Worm (Caenorhabditis elegans) whole organism, L2 larva: ENCODE results near the gene R07E4.5.

Experiments used
- F13H6.1 ChIP-seq: sonication (generic microtip); optimal IDR thresholded peaks from 2 replicates; lab custom pipeline; 2016; ENCODE audit warnings: missing genetic modification characterization, missing compliant biosample characterization
- ceh-82 ChIP-seq: fragments of 150-350 bp; optimal IDR thresholded peaks from 2 replicates; lab custom pipeline; 2014; ENCODE audit warnings: missing biosample characterization, missing genetic modification characterization
- dmd-4 ChIP-seq: sonication (generic microtip); optimal IDR thresholded peaks from 2 replicates; lab custom pipeline; 2017; ENCODE audit warnings: missing biosample characterization, missing genetic modification characterization
- nhr-12 ChIP-seq: fragments of 150-350 bp; optimal IDR thresholded peaks from 2 replicates; lab custom pipeline; 2014; ENCODE audit warnings: missing biosample characterization, missing genetic modification characterization
- nhr-23 ChIP-seq: fragments of 150-350 bp; optimal IDR thresholded peaks from 2 replicates; lab custom pipeline; 2014; ENCODE audit warnings: missing biosample characterization, missing genetic modification reagents, missing genetic modification characterization
- snpc-4 ChIP-seq: fragments of 150-350 bp; optimal IDR thresholded peaks from 2 replicates; lab custom pipeline; 2014; ENCODE audit warnings: missing biosample characterization, missing genetic modification characterization
- unc-55 ChIP-seq: fragments of 150-350 bp; sonication (generic microtip); optimal IDR thresholded peaks from 3 replicates; lab custom pipeline; 2014; ENCODE audit warnings: missing biosample characterization, missing genetic modification reagents, missing genetic modification characterization
- ztf-1 ChIP-seq: fragments of 200-800 bp; sonication (Bioruptor generic); conservative IDR thresholded peaks from 2 replicates; pipeline ENCODE4 v1.3.6; 2022; ENCODE audit warnings: missing genetic modification characterization, missing compliant biosample characterization

DNA sequence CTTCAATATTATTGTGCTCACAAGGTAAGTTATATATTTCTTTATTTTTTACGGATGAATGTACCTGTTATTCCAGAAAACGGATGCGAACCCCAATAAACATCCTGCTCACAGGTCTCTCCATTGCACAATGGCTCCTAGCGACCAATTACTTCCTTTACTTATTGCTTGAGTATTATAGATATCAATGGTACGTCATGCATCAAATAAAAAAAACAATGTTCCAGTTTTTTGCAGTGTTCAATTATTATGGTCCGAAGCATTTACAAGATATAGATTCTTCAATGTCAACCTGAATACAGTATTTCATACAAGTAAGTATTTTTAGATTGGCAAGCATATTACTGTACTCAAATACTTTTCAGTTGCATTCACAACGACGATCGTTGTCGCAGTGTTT, 20.1 kb downstream of the R07E4.5 start:
- TF ChIP-seq snpc-4 (tag; lab: Kevin White, UChicago) (no peak), ceh-82 (no peak), nhr-12 (tag; lab: Kevin White, UChicago) (no peak), unc-55 (GFP tag; lab: Kevin White, UChicago) (no peak), F13H6.1 (tag; lab: Kevin White, UChicago) (no peak), dmd-4 (tag; lab: Kevin White, UChicago) (no peak), nhr-23 (tag; lab: Kevin White, UChicago) (no peak), ztf-1 (no peak)
